Fruit fly (Drosophila melanogaster) whole organism, embryonic: ENCODE data around the gene Bhmt.

Experiments
- Abd-B ChIP-seq: fragments of 200-800 bp; sonication (Bioruptor generic); optimal IDR thresholded peaks from 2 replicates; lab custom pipeline; 2018; ENCODE audit warnings: missing biosample characterization, mild to moderate bottlenecking, missing genetic modification characterization, moderate library complexity
- Aef1 ChIP-seq: fragments of 200-800 bp; sonication (Bioruptor generic); IDR thresholded peaks from 3 replicates; pipeline ENCODE4 v1.3.6; 2022; ENCODE audit warnings: missing biosample characterization, missing genetic modification characterization
- B-H2 ChIP-seq: fragments of 200-800 bp; sonication (Bioruptor generic); optimal IDR thresholded peaks from 2 replicates; lab custom pipeline; 2018; ENCODE audit warnings: missing biosample characterization, mild to moderate bottlenecking, missing genetic modification characterization
- CG10209 ChIP-seq: fragments of 200-800 bp; sonication (Bioruptor generic); optimal IDR thresholded peaks from 3 replicates; lab custom pipeline; 2017; ENCODE audit warnings: missing biosample characterization, mild to moderate bottlenecking, missing genetic modification characterization, missing genetic modification reagents
- CG11504 ChIP-seq: fragments of 200-800 bp; sonication (Bioruptor generic); optimal IDR thresholded peaks from 3 replicates; lab custom pipeline; 2019; ENCODE audit warnings: missing biosample characterization, mild to moderate bottlenecking, missing genetic modification characterization, moderate library complexity
- CG12942 ChIP-seq: fragments of 200-800 bp; sonication (Bioruptor generic); optimal IDR thresholded peaks from 3 replicates; lab custom pipeline; 2016; ENCODE audit warnings: missing biosample characterization, missing genetic modification characterization
- CG13287 ChIP-seq: fragments of 200-800 bp; sonication (Bioruptor generic); IDR thresholded peaks from 2 replicates; pipeline ENCODE4 v1.3.6; 2022; ENCODE audit warnings: missing biosample characterization, missing genetic modification characterization; ENCODE audit not compliant: partially characterized antibody
- CG13296 ChIP-seq: fragments of 200-800 bp; sonication (Bioruptor generic); optimal IDR thresholded peaks from 3 replicates; lab custom pipeline; 2018; ENCODE audit warnings: missing biosample characterization, mild to moderate bottlenecking, missing genetic modification characterization
- CG14441 ChIP-seq: fragments of 200-800 bp; sonication (Bioruptor generic); IDR thresholded peaks from 2 replicates; pipeline ENCODE4 v1.3.6; 2022; ENCODE audit warnings: missing biosample characterization, missing genetic modification characterization
- CG14667 ChIP-seq: fragments of 200-800 bp; sonication (Bioruptor generic); IDR thresholded peaks from 2 replicates; pipeline ENCODE4 v1.3.6; 2022; ENCODE audit warnings: missing biosample characterization, missing genetic modification characterization
- CG14860 ChIP-seq: fragments of 200-800 bp; sonication (Bioruptor generic); IDR thresholded peaks from 3 replicates; pipeline ENCODE4 v1.3.6; 2022; ENCODE audit warnings: missing biosample characterization, missing genetic modification characterization; ENCODE audit not compliant: partially characterized antibody
- CG17829 ChIP-seq: fragments of 200-800 bp; optimal IDR thresholded peaks from 2 replicates; lab custom pipeline; 2019; ENCODE audit warnings: missing biosample characterization, mild to moderate bottlenecking, missing genetic modification characterization, moderate library complexity
- CG18262 ChIP-seq: fragments of 200-800 bp; optimal IDR thresholded peaks from 3 replicates; lab custom pipeline; 2019; ENCODE audit warnings: missing biosample characterization, mild to moderate bottlenecking, missing genetic modification characterization, moderate library complexity
- CG2712 ChIP-seq: fragments of 200-800 bp; optimal IDR thresholded peaks from 3 replicates; lab custom pipeline; 2019; ENCODE audit warnings: missing biosample characterization, mild to moderate bottlenecking, missing genetic modification characterization, moderate library complexity
- CG3163 ChIP-seq: fragments of 200-800 bp; sonication (Bioruptor generic); optimal IDR thresholded peaks from 3 replicates; lab custom pipeline; 2016; ENCODE audit warnings: missing biosample characterization, missing genetic modification characterization
- CG32532 ChIP-seq: fragments of 200-800 bp; sonication (Bioruptor generic); IDR thresholded peaks from 2 replicates; pipeline ENCODE4 v1.3.6; 2022; ENCODE audit warnings: missing biosample characterization, missing genetic modification characterization
- CG33557 ChIP-seq: fragments of 200-800 bp; sonication (Bioruptor generic); optimal IDR thresholded peaks from 2 replicates; lab custom pipeline; 2019; ENCODE audit warnings: missing biosample characterization, mild to moderate bottlenecking, missing genetic modification characterization, moderate library complexity
- CG3726 ChIP-seq: fragments of 200-800 bp; sonication (Bioruptor generic); IDR thresholded peaks from 3 replicates; pipeline ENCODE4, ENCODE4 v1.3.6; 2022; ENCODE audit warnings: missing biosample characterization, missing genetic modification characterization
- CG4730 ChIP-seq: fragments of 200-800 bp; sonication (Bioruptor generic); IDR thresholded peaks from 2 replicates; pipeline ENCODE4 v1.3.6; 2022; ENCODE audit warnings: missing biosample characterization, missing genetic modification characterization
- CG6272 ChIP-seq: fragments of 200-800 bp; sonication (Bioruptor generic); IDR thresholded peaks from 2 replicates; pipeline ENCODE4 v1.3.6; 2022; ENCODE audit warnings: missing biosample characterization, missing genetic modification characterization
- CG7556 ChIP-seq: fragments of 200-800 bp; sonication (Bioruptor generic); optimal IDR thresholded peaks from 2 replicates; lab custom pipeline; 2017; ENCODE audit warnings: missing biosample characterization, mild to moderate bottlenecking, missing genetic modification characterization
- CG7786 ChIP-seq: fragments of 200-800 bp; sonication (Bioruptor generic); optimal IDR thresholded peaks from 2 replicates; lab custom pipeline; 2016; ENCODE audit warnings: missing biosample characterization, missing genetic modification characterization
- CoRest ChIP-seq: fragments of 200-800 bp; sonication (Bioruptor generic); optimal IDR thresholded peaks from 3 replicates; lab custom pipeline; 2018; ENCODE audit warnings: missing biosample characterization, mild to moderate bottlenecking, missing genetic modification characterization, moderate library complexity
- Dip2 ChIP-seq: fragments of 200-800 bp; sonication (Bioruptor generic); IDR thresholded peaks from 2 replicates; pipeline ENCODE4 v1.3.6; 2022; ENCODE audit warnings: missing biosample characterization, missing genetic modification characterization
- Doc2 ChIP-seq: fragments of 200-800 bp; sonication (Bioruptor generic); IDR thresholded peaks from 2 replicates; pipeline ENCODE4 v1.3.6; 2022; ENCODE audit warnings: missing biosample characterization, missing genetic modification characterization
- HHEX ChIP-seq: fragments of 200-800 bp; sonication (Bioruptor generic); optimal IDR thresholded peaks from 3 replicates; lab custom pipeline; 2017; ENCODE audit warnings: missing biosample characterization, mild to moderate bottlenecking, missing genetic modification characterization, missing genetic modification reagents
- HmgZ ChIP-seq: fragments of 200-800 bp; sonication (Bioruptor generic); optimal IDR thresholded peaks from 2 replicates; lab custom pipeline; 2018; ENCODE audit warnings: missing biosample characterization, mild to moderate bottlenecking, missing genetic modification characterization
- Hmr ChIP-seq: fragments of 200-800 bp; sonication (Bioruptor generic); optimal IDR thresholded peaks from 3 replicates; lab custom pipeline; 2017; ENCODE audit warnings: mild to moderate bottlenecking, missing biosample characterization, missing genetic modification reagents, missing genetic modification characterization
- Med ChIP-seq: fragments of 200-800 bp; sonication (Bioruptor generic); peaks from one replicate; lab custom pipeline; 2016; ENCODE audit warnings: missing biosample characterization, missing genetic modification characterization, mild to moderate bottlenecking, inconsistent platforms, moderate library complexity
- NC2β ChIP-seq: fragments of 200-800 bp; sonication (Bioruptor generic); optimal IDR thresholded peaks from 2 replicates; lab custom pipeline; 2016; ENCODE audit warnings: missing biosample characterization, missing genetic modification characterization
- Nf-YC ChIP-seq: fragments of 200-800 bp; optimal IDR thresholded peaks from 3 replicates; lab custom pipeline; 2019; ENCODE audit warnings: missing biosample characterization, mild to moderate bottlenecking, missing genetic modification characterization, moderate library complexity
- Optix ChIP-seq: fragments of 200-800 bp; sonication (Bioruptor generic); IDR thresholded peaks from 3 replicates; pipeline ENCODE4 v1.3.6; 2022; ENCODE audit warnings: missing biosample characterization, missing genetic modification characterization
- Xbp1 ChIP-seq: fragments of 200-800 bp; sonication (Bioruptor generic); optimal IDR thresholded peaks from 3 replicates; lab custom pipeline; 2016; ENCODE audit warnings: missing biosample characterization, mild to moderate bottlenecking, missing genetic modification characterization
- amos ChIP-seq: fragments of 200-800 bp; sonication (Bioruptor generic); IDR thresholded peaks from 2 replicates; pipeline ENCODE4 v1.3.6; 2022; ENCODE audit warnings: missing biosample characterization, missing genetic modification characterization; ENCODE audit not compliant: partially characterized antibody
- ato ChIP-seq: fragments of 200-800 bp; sonication (Bioruptor generic); IDR thresholded peaks from 2 replicates; pipeline ENCODE4 v1.3.6; 2022; ENCODE audit warnings: missing biosample characterization, missing genetic modification characterization; ENCODE audit not compliant: partially characterized antibody
- gsb ChIP-seq: fragments of 200-800 bp; sonication (Bioruptor generic); IDR thresholded peaks from 2 replicates; pipeline ENCODE4 v1.3.6; 2022; ENCODE audit warnings: missing biosample characterization, missing genetic modification characterization
- jing ChIP-seq: fragments of 200-800 bp; sonication (Bioruptor generic); optimal IDR thresholded peaks from 2 replicates; lab custom pipeline; 2018; ENCODE audit warnings: missing biosample characterization, mild to moderate bottlenecking, missing genetic modification characterization
- nerfin-1 ChIP-seq: fragments of 200-800 bp; sonication (Bioruptor generic); optimal IDR thresholded peaks from 3 replicates; lab custom pipeline; 2019; ENCODE audit warnings: missing biosample characterization, mild to moderate bottlenecking, missing genetic modification characterization, moderate library complexity
- nmo ChIP-seq: fragments of 200-800 bp; sonication (Bioruptor generic); optimal IDR thresholded peaks from 2 replicates; lab custom pipeline; 2018; ENCODE audit warnings: missing biosample characterization, mild to moderate bottlenecking, missing genetic modification characterization, moderate library complexity
- phol ChIP-seq: fragments of 200-800 bp; sonication (Bioruptor generic); optimal IDR thresholded peaks from 3 replicates; lab custom pipeline; 2018; ENCODE audit warnings: missing biosample characterization, mild to moderate bottlenecking, missing genetic modification characterization, moderate library complexity
- ranshi ChIP-seq: fragments of 200-800 bp; sonication (Bioruptor generic); IDR thresholded peaks from 2 replicates; pipeline ENCODE4 v1.3.6; 2022; ENCODE audit warnings: missing biosample characterization, missing genetic modification characterization
- slou ChIP-seq: fragments of 200-800 bp; sonication (Bioruptor generic); optimal IDR thresholded peaks from 3 replicates; lab custom pipeline; 2016; ENCODE audit warnings: missing biosample characterization, missing genetic modification characterization
- sr ChIP-seq: fragments of 200-800 bp; sonication (Bioruptor generic); IDR thresholded peaks from 3 replicates; pipeline ENCODE4 v1.3.6; 2022; ENCODE audit warnings: missing biosample characterization, missing genetic modification characterization
- tap ChIP-seq: fragments of 200-800 bp; optimal IDR thresholded peaks from 3 replicates; lab custom pipeline; 2019; ENCODE audit warnings: missing biosample characterization, mild to moderate bottlenecking, missing genetic modification characterization, moderate library complexity
- trh ChIP-seq: fragments of 200-800 bp; sonication (Bioruptor generic); optimal IDR thresholded peaks from 2 replicates; lab custom pipeline; 2016; ENCODE audit warnings: missing biosample characterization, missing genetic modification characterization
- tx ChIP-seq: fragments of 200-800 bp; sonication (Bioruptor generic); optimal IDR thresholded peaks from 2 replicates; lab custom pipeline; 2016; ENCODE audit warnings: missing biosample characterization, missing genetic modification characterization
- unpg ChIP-seq: fragments of 200-800 bp; sonication (Bioruptor generic); optimal IDR thresholded peaks from 3 replicates; lab custom pipeline; 2018; ENCODE audit warnings: missing biosample characterization, mild to moderate bottlenecking, missing genetic modification characterization, moderate library complexity
- zfh2 ChIP-seq: fragments of 200-800 bp; sonication (Bioruptor generic); optimal IDR thresholded peaks from 2 replicates; lab custom pipeline; 2016; ENCODE audit warnings: missing biosample characterization, missing genetic modification characterization

Gene Bhmt

dm6 chr2L:18987078-18987895 is 30.2 kb upstream of the Bhmt start, which contains the start of the genes Swip-1 and EMC5 (continued):
- peak; percentile 67; the same call in 1 of the 2 replicates for TF ChIP-seq CG32532
- TF ChIP-seq CG4730 (GFP tag; lab: Robert Waterston, UW): peak; percentile 39; the same call in 1 of the 2 replicates
- peak; percentile 66 for TF ChIP-seq B-H2 (GFP tag; lab: Kevin White, UChicago)
- 0 out of 3 replicates have a peak, but pooled peaks have one; percentile 12 for TF ChIP-seq Optix
- no peak for TF ChIP-seq tx (GFP tag; lab: Kevin White, UChicago)
- peak; percentile 49 for TF ChIP-seq CG13296
- TF ChIP-seq HmgZ (tag; lab: Kevin White, UChicago): peak; percentile 28
- no peak for TF ChIP-seq Doc2 (GFP tag; lab: Robert Waterston, UW)
- peak; percentile 45 for TF ChIP-seq tap (tag; lab: Kevin White, UChicago)
- TF ChIP-seq ato (GFP tag; lab: Robert Waterston, UW): peak; percentile 55; the same call in 1 of the 2 replicates
- TF ChIP-seq CG17829: peak; percentile 77
- TF ChIP-seq nerfin-1 (tag; lab: Kevin White, UChicago): peak; percentile 42
- peak; percentile 75 for TF ChIP-seq CG11504
- TF ChIP-seq unpg: peak; percentile 49
- peak; percentile 78 for TF ChIP-seq Nf-YC
- peak; percentile 45 for TF ChIP-seq slou (GFP tag; lab: Kevin White, UChicago)
- peak; percentile 80 for TF ChIP-seq CG2712 (tag; lab: Kevin White, UChicago)
- TF ChIP-seq CG6272 (GFP tag; lab: Robert Waterston, UW): peak; percentile 51
- TF ChIP-seq nmo (GFP tag; lab: Kevin White, UChicago): peak; percentile 86
- TF ChIP-seq CG10209 (GFP tag; lab: Kevin White, UChicago): peak; percentile 63
- peak; percentile 50 for TF ChIP-seq CG12942
- peak; percentile 59; the same call in 1 of the 2 replicates for TF ChIP-seq ranshi
- TF ChIP-seq Abd-B (GFP tag; lab: Kevin White, UChicago): peak; percentile 84
- peak; percentile 51 for TF ChIP-seq trh (GFP tag; lab: Kevin White, UChicago)
- TF ChIP-seq CG14441 (GFP tag; lab: Robert Waterston, UW): peak; percentile 19; the same call in 1 of the 2 replicates
- TF ChIP-seq phol (tag; lab: Kevin White, UChicago): peak; percentile 84
- peak; percentile 58 for TF ChIP-seq CG33557
- TF ChIP-seq CG18262: peak; percentile 78
- peak; percentile 86 for TF ChIP-seq Med (GFP tag; lab: Kevin White, UChicago)
- TF ChIP-seq Aef1 (GFP tag; lab: Robert Waterston, UW): peak; percentile 58; the same call in 2 of the 3 replicates
- no peak for TF ChIP-seq Dip2
- TF ChIP-seq Xbp1 (GFP tag; lab: Kevin White, UChicago): peak; percentile 73
- peak; percentile 35 for TF ChIP-seq HHEX (GFP tag; lab: Kevin White, UChicago)
- no peak for TF ChIP-seq NC2β (GFP tag; lab: Kevin White, UChicago)
- peak; percentile 21; the same call in 1 of the 3 replicates for TF ChIP-seq CG14860 (GFP tag; lab: Robert Waterston, UW)
- peak; percentile 35; the same call in 1 of the 3 replicates for TF ChIP-seq sr (GFP tag; lab: Robert Waterston, UW)
- TF ChIP-seq CG3163 (GFP tag; lab: Kevin White, UChicago): peak; percentile 2
- no peak for TF ChIP-seq gsb (GFP tag; lab: Robert Waterston, UW)
- TF ChIP-seq CG3726 (GFP tag; lab: Robert Waterston, UW): no peak
- peak; percentile 88 for TF ChIP-seq CoRest (tag; lab: Kevin White, UChicago)
- TF ChIP-seq CG13287 (GFP tag; lab: Robert Waterston, UW): peak; percentile 57
- 0 out of 2 replicates have a peak, but pooled peaks have one; percentile 26 for TF ChIP-seq CG14667 (GFP tag; lab: Robert Waterston, UW)
- TF ChIP-seq jing: no peak
- peak; percentile 62 for TF ChIP-seq CG7556 (GFP tag; lab: Kevin White, UChicago)
- peak; percentile 13 for TF ChIP-seq zfh2 (GFP tag; lab: Kevin White, UChicago)
- peak; percentile 62 for TF ChIP-seq amos (GFP tag; lab: Robert Waterston, UW)
- TF ChIP-seq CG7786 (GFP tag; lab: Kevin White, UChicago): no peak
- peak; percentile 58 for TF ChIP-seq Hmr
